Worm (Caenorhabditis elegans) whole organism, late embryonic: Measurements from ENCODE around the gene pcs-1.
A peak's percentile ranks its signal among the peaks of the same experiment; 100 is the strongest.

Experiments used
- C08G9.2 ChIP-seq: sonication (generic microtip); optimal IDR thresholded peaks from 2 replicates; lab custom pipeline; 2016; ENCODE audit warnings: mild to moderate bottlenecking, missing genetic modification characterization, moderate library complexity, missing compliant biosample characterization
- C38D4.7 ChIP-seq: fragments of 200-800 bp; sonication (Bioruptor generic); optimal IDR thresholded peaks from 2 replicates; lab custom pipeline; 2018; ENCODE audit warnings: mild to moderate bottlenecking, missing genetic modification characterization, moderate library complexity, missing compliant biosample characterization
- F13H6.1 ChIP-seq: sonication (generic microtip); optimal IDR thresholded peaks from 2 replicates; lab custom pipeline; 2016; ENCODE audit warnings: missing genetic modification characterization, missing compliant biosample characterization
- K02D7.2 ChIP-seq: sonication (generic microtip); optimal IDR thresholded peaks from 2 replicates; lab custom pipeline; 2017; ENCODE audit warnings: mild to moderate bottlenecking, missing genetic modification characterization, missing compliant biosample characterization
- K09A11.1 ChIP-seq: sonication (generic microtip); optimal IDR thresholded peaks from 2 replicates; lab custom pipeline; 2017; ENCODE audit warnings: antibody characterized with exemption, mild to moderate bottlenecking, missing genetic modification characterization, missing compliant biosample characterization; ENCODE audit not compliant: insufficient read depth
- T23F11.4 ChIP-seq: fragments of 200-800 bp; sonication (Bioruptor generic); optimal IDR thresholded peaks from 2 replicates; lab custom pipeline; 2018; ENCODE audit warnings: mild to moderate bottlenecking, missing genetic modification characterization, missing compliant biosample characterization
- Y22D7AL.16 ChIP-seq: sonication (generic microtip); optimal IDR thresholded peaks from 2 replicates; lab custom pipeline; 2016; ENCODE audit warnings: missing genetic modification characterization, missing compliant biosample characterization
- ama-1 ChIP-seq: fragments of 150-350 bp; optimal IDR thresholded peaks from 2 replicates; lab custom pipeline; 2014
- ceh-14 ChIP-seq: sonication (generic microtip); optimal IDR thresholded peaks from 2 replicates; lab custom pipeline; 2016; ENCODE audit warnings: missing genotype, missing genetic modification characterization, missing compliant biosample characterization
- ceh-19 ChIP-seq: fragments of 200-800 bp; sonication (Bioruptor generic); optimal IDR thresholded peaks from 2 replicates; lab custom pipeline; 2018; ENCODE audit warnings: mild to moderate bottlenecking, missing genetic modification characterization, missing compliant biosample characterization
- ceh-2 ChIP-seq: sonication (generic microtip); optimal IDR thresholded peaks from 2 replicates; lab custom pipeline; 2016; ENCODE audit warnings: missing genotype, missing genetic modification characterization, missing compliant biosample characterization
- ceh-22 ChIP-seq: sonication (generic microtip); optimal IDR thresholded peaks from 2 replicates; lab custom pipeline; 2017; ENCODE audit warnings: missing biosample characterization, missing genetic modification characterization
- ceh-30 ChIP-seq: fragments of 150-350 bp; optimal IDR thresholded peaks from 2 replicates; lab custom pipeline; 2014; ENCODE audit warnings: missing biosample characterization, missing genetic modification characterization
- ceh-31 ChIP-seq: sonication (generic microtip); optimal IDR thresholded peaks from 2 replicates; lab custom pipeline; 2016; ENCODE audit warnings: missing genetic modification characterization, missing compliant biosample characterization
- ceh-34 ChIP-seq: sonication (generic microtip); optimal IDR thresholded peaks from 2 replicates; lab custom pipeline; 2016; ENCODE audit warnings: mild to moderate bottlenecking, missing genetic modification characterization, missing compliant biosample characterization
- ceh-48 ChIP-seq: sonication (generic microtip); optimal IDR thresholded peaks from 2 replicates; lab custom pipeline; 2016; ENCODE audit warnings: missing genetic modification characterization, inconsistent platforms, missing compliant biosample characterization
- ceh-6 ChIP-seq: fragments of 200-800 bp; sonication (Bioruptor generic); optimal IDR thresholded peaks from 2 replicates; lab custom pipeline; 2018; ENCODE audit warnings: mild to moderate bottlenecking, missing genetic modification characterization, missing compliant biosample characterization
- ceh-9 ChIP-seq: sonication (generic microtip); optimal IDR thresholded peaks from 2 replicates; lab custom pipeline; 2016; ENCODE audit warnings: mild to moderate bottlenecking, missing genetic modification characterization, inconsistent platforms, missing compliant biosample characterization
- dmd-4 ChIP-seq: sonication (generic microtip); optimal IDR thresholded peaks from 2 replicates; lab custom pipeline; 2016; ENCODE audit warnings: borderline replicate concordance, missing genetic modification characterization, missing compliant biosample characterization
- elt-2 ChIP-seq: sonication (generic microtip); optimal IDR thresholded peaks from 2 replicates; lab custom pipeline; 2016; ENCODE audit warnings: missing genetic modification reagents, missing genetic modification characterization, missing compliant biosample characterization
- elt-4 ChIP-seq: sonication (generic microtip); optimal IDR thresholded peaks from 2 replicates; lab custom pipeline; 2016; ENCODE audit warnings: missing genetic modification characterization, missing compliant biosample characterization
- eyg-1 ChIP-seq: sonication (generic microtip); optimal IDR thresholded peaks from 2 replicates; lab custom pipeline; 2016; ENCODE audit warnings: missing genotype, missing genetic modification characterization, missing compliant biosample characterization
- hlh-30 ChIP-seq: sonication (generic microtip); optimal IDR thresholded peaks from 2 replicates; lab custom pipeline; 2017; ENCODE audit warnings: antibody characterized with exemption, missing genetic modification characterization, missing compliant biosample characterization; ENCODE audit not compliant: insufficient read depth
- mec-3 ChIP-seq: sonication (generic microtip); optimal IDR thresholded peaks from 2 replicates; lab custom pipeline; 2016; ENCODE audit warnings: borderline replicate concordance, missing genetic modification characterization, missing compliant biosample characterization
- nfya-1 ChIP-seq: sonication (generic microtip); optimal IDR thresholded peaks from 2 replicates; lab custom pipeline; 2017; ENCODE audit warnings: missing genetic modification characterization, mild to moderate bottlenecking, missing compliant biosample characterization, antibody characterized with exemption, moderate library complexity
- nhr-11 ChIP-seq: fragments of 150-350 bp; optimal IDR thresholded peaks from 2 replicates; lab custom pipeline; 2014; ENCODE audit warnings: missing biosample characterization, missing genetic modification characterization
- odd-2 ChIP-seq: sonication (generic microtip); optimal IDR thresholded peaks from 2 replicates; lab custom pipeline; 2017; ENCODE audit warnings: antibody characterized with exemption, mild to moderate bottlenecking, missing genetic modification characterization, missing compliant biosample characterization
- pat-9 ChIP-seq: fragments of 200-800 bp; sonication (Bioruptor generic); optimal IDR thresholded peaks from 2 replicates; lab custom pipeline; 2018; ENCODE audit warnings: mild to moderate bottlenecking, missing genetic modification characterization, moderate library complexity, missing compliant biosample characterization
- pax-1 ChIP-seq: fragments of 150-350 bp; optimal IDR thresholded peaks from 2 replicates; lab custom pipeline; 2014; ENCODE audit warnings: missing biosample characterization, missing genetic modification characterization
- pha-2 ChIP-seq: sonication (generic microtip); optimal IDR thresholded peaks from 2 replicates; lab custom pipeline; 2017; ENCODE audit warnings: mild to moderate bottlenecking, missing genetic modification characterization, missing compliant biosample characterization
- pros-1 ChIP-seq: fragments of 150-350 bp; optimal IDR thresholded peaks from 2 replicates; lab custom pipeline; 2014; ENCODE audit warnings: missing biosample characterization, missing genetic modification reagents, missing genetic modification characterization
- ref-2 ChIP-seq: sonication (generic microtip); optimal IDR thresholded peaks from 2 replicates; lab custom pipeline; 2016; ENCODE audit warnings: missing genetic modification characterization, missing compliant biosample characterization
- rnt-1 ChIP-seq: sonication (generic microtip); optimal IDR thresholded peaks from 2 replicates; lab custom pipeline; 2016; ENCODE audit warnings: missing genetic modification characterization, missing compliant biosample characterization
- sox-2 ChIP-seq: fragments of 200-800 bp; sonication (Bioruptor generic); IDR thresholded peaks from 2 replicates; pipeline ENCODE4 v1.3.6; 2022; ENCODE audit warnings: missing genetic modification reagents, missing genetic modification characterization, missing compliant biosample characterization
- syd-9 ChIP-seq: sonication (generic microtip); optimal IDR thresholded peaks from 2 replicates; lab custom pipeline; 2016; ENCODE audit warnings: mild to moderate bottlenecking, missing genetic modification characterization, moderate library complexity, missing compliant biosample characterization
- tbx-2 ChIP-seq: sonication (generic microtip); optimal IDR thresholded peaks from 2 replicates; lab custom pipeline; 2016; ENCODE audit warnings: missing genetic modification characterization, missing compliant biosample characterization
- unc-3 ChIP-seq, 2 experiments: fragments of 200-800 bp in 1 of 2; sonication (Bioruptor generic) in 1 of 2; sonication (generic microtip) in 1 of 2; conservative IDR thresholded peaks in 1 of 2; optimal IDR thresholded peaks in 1 of 2; 2 replicates each; pipeline versions ENCODE4 v1.3.6 to Lab custom; 2016 to 2022; ENCODE audit warnings: missing compliant biosample characterization in 2 of 2, missing genetic modification characterization in 2 of 2, missing genetic modification reagents in 1 of 2

pcs-1 gene

DNA sequence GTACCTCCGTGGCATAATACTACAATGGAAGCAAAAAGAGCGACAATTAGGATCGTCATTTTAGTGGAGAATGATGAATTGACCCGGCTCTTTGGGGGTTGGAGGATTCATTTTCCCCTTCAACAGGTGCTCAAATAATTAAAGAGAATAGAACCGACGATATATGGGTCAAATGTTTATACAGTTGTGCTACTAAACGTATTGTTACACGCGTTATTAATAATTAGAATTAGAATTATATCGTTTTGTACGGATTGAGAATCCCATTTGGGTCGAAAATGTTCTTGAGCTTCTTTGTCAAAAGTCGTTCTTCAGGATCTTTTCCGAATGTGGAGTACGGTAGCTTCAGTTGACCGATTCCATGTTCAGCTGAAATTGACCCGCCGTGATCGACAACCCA lies 38.8 kb downstream of the pcs-1 start, which contains the start of gene Y62F5A.9:
TSS of gene Y62F5A.9 (minus strand) at position 101 of the 400 bp plus-strand sequence.
- TF ChIP-seq pha-2 (tag; lab: Kevin White, UChicago), result no peak
- no peak for TF ChIP-seq mec-3
- TF ChIP-seq T23F11.4 (GFP tag; lab: Kevin White, UChicago), result no peak
- TF ChIP-seq syd-9 (tag; lab: Kevin White, UChicago), result no peak
- no peak for TF ChIP-seq K09A11.1 (tag; lab: Kevin White, UChicago)
- no peak for TF ChIP-seq ceh-34 (tag; lab: Kevin White, UChicago)
- TF ChIP-seq pros-1 (tag; lab: Kevin White, UChicago), result no peak
- TF ChIP-seq unc-3 (GFP tag; conservative IDR thresholded peaks at IDR 0.05; lab: Robert Waterston, UW), result no peak
- no peak for TF ChIP-seq unc-3 (tag; optimal IDR thresholded peaks at IDR 0.05; lab: Kevin White, UChicago)
- no peak for TF ChIP-seq C38D4.7
- no peak for TF ChIP-seq F13H6.1
- TF ChIP-seq Y22D7AL.16 (tag; lab: Kevin White, UChicago), result no peak
- TF ChIP-seq ama-1 (lab: Kevin White, UChicago), result no peak
- no peak for TF ChIP-seq nhr-11 (tag; lab: Kevin White, UChicago)

DNA sequence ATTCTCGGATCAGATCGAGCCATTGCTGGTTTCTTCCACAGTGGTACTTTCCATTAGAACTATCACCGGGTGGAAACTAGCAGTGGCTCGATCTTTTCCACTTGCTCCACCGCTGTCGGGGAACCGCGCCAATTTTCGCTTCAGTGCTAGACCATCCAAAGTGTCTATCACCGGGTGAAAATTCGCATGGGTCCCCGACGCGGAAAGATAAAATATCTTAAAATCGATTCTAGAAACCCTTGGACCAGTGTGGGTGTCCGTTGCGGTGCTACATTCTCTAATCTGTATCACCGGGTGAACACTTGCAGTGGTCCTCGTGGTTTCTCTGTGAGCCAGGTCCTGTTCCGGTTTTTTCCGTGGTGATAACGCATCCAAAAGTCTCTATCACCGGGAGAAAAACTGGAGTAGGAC lies 39.9 kb downstream of the pcs-1 start:
- TF ChIP-seq K02D7.2, result no peak
- TF ChIP-seq ama-1 (lab: Kevin White, UChicago), result peak; percentile 96
- TF ChIP-seq, all 69 proteins: peak for 1

DNA sequence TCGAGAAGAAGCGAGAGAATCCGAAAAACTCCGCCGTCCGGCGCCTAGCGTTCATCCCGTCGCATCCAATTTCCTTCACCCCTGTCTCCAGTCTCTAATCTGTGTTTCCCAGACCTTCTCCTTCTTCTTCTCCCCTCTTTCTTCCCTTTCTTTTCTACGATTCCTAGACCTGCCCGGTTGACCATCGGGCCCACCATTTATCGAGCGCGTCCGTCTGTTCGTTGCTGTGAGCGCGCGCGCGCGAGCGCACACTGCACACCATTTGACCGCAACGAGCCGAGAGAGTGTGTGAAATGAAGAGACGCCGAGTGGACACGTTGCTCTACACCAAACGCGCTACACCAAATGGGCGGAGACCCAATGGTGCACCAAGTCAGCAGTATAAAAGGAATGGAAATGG lies 40.4 kb downstream of the pcs-1 start:
- peak; percentile 5 for TF ChIP-seq T23F11.4 (GFP tag; lab: Kevin White, UChicago)
- TF ChIP-seq ceh-14 (tag; lab: Kevin White, UChicago), result peak; percentile 16
- peak; percentile 58 for TF ChIP-seq ceh-19 (GFP tag; lab: Kevin White, UChicago)
- peak; percentile 33 for TF ChIP-seq C08G9.2 (tag; lab: Kevin White, UChicago)
- peak; percentile 78 for TF ChIP-seq ceh-34 (tag; lab: Kevin White, UChicago)
- peak; percentile 60 for TF ChIP-seq eyg-1 (tag; lab: Kevin White, UChicago)
- TF ChIP-seq ceh-48 (tag; lab: Kevin White, UChicago), result peak; percentile 22
- peak; percentile 45 for TF ChIP-seq nfya-1 (tag; lab: Kevin White, UChicago)
- peak; percentile 32 for TF ChIP-seq syd-9 (tag; lab: Kevin White, UChicago)
- no peak for TF ChIP-seq K09A11.1 (tag; lab: Kevin White, UChicago)
- peak; percentile 52 for TF ChIP-seq ref-2 (tag; lab: Kevin White, UChicago)
- TF ChIP-seq rnt-1 (tag; lab: Kevin White, UChicago), result peak; percentile 49
- peak; percentile 17 for TF ChIP-seq ceh-6 (GFP tag; lab: Kevin White, UChicago)
- no peak for TF ChIP-seq pros-1 (tag; lab: Kevin White, UChicago)
- TF ChIP-seq ceh-9, result no peak
- TF ChIP-seq ceh-2, result peak; percentile 31
- TF ChIP-seq sox-2 (GFP tag; lab: Robert Waterston, UW), result no peak
- TF ChIP-seq odd-2, result no peak
- no peak for TF ChIP-seq ceh-30 (tag; lab: Kevin White, UChicago)
- TF ChIP-seq pax-1, result peak; percentile 28
- peak; percentile 66 for TF ChIP-seq ceh-31
- TF ChIP-seq dmd-4 (tag; lab: Kevin White, UChicago), result peak; percentile 41
- TF ChIP-seq hlh-30 (tag; lab: Kevin White, UChicago), result peak; percentile 80
- peak; percentile 13 for TF ChIP-seq tbx-2 (tag; lab: Kevin White, UChicago)

DNA sequence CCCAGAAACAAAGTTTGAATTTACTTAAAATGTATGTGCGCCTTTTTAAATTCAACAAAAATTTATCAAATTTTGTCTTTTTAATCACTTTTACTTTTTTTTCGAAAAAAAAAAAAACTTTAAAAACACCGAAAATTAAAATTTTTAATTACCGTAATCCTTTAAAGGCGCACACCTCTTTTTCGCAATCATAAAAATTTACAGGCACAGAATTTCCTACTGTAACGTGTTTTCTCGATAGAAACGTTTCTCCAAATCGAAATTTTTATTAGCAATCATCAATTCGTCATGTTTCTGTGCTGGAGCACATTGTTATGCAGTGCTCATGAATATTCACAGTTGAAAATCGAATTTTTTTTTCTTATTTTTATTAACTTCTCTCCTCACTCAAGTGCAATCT lies 41.0 kb downstream of the pcs-1 start:
- TF ChIP-seq pat-9 (tag; lab: Kevin White, UChicago) (no peak), ceh-22 (tag; lab: Kevin White, UChicago) (no peak), elt-2 (tag; lab: Kevin White, UChicago) (no peak), T23F11.4 (GFP tag; lab: Kevin White, UChicago) (no peak), elt-4 (tag; lab: Kevin White, UChicago) (no peak), ceh-30 (tag; lab: Kevin White, UChicago) (no peak), ceh-6 (GFP tag; lab: Kevin White, UChicago) (no peak), ceh-14 (tag; lab: Kevin White, UChicago) (no peak), ceh-2 (no peak), sox-2 (GFP tag; lab: Robert Waterston, UW) (no peak), ref-2 (tag; lab: Kevin White, UChicago) (no peak), hlh-30 (tag; lab: Kevin White, UChicago) (no peak), K09A11.1 (tag; lab: Kevin White, UChicago) (no peak)
